Fruit fly (Drosophila melanogaster): ENCODE measurements around the gene Gtpx.
A peak's percentile ranks its signal among the peaks of the same experiment; 100 is the strongest.

Gene Gtpx

DNA sequence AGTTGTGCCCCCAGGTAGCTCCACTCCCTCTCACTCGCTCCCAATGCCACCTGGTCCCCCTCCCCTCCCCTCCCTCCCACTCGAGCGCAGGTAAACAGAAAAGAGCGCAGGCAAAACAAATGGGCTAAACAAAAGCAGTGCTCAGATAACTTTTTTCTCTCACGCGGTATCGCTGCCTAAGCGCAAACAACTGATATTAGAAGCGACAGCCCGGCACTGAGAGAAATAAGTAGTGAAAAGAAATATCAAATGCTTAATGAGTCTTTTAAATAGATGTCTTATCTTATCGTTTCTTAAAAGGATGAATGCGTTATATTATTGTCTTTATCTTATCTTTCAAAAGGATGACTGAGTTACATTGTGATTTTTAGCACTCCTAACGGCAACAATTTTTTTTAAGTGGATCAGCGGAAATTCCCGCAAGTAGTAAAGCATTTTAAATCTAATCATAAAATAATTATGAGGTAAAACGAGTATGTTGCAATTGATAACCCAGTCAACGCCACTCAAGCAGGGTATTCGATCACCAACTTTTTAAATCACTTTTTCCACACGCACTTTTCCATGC lies 24.8 kb upstream of the Gtpx start (continued):
- no peak for TF ChIP-seq gfzf (GFP tag; optimal IDR thresholded peaks at IDR 0.05)
- TF ChIP-seq Myb (GFP tag; optimal IDR thresholded peaks at IDR 0.05): peak; percentile 68
- peak; percentile 74 for TF ChIP-seq MTF-1 (GFP tag; optimal IDR thresholded peaks at IDR 0.05; ENCODE audit: borderline replicate concordance)
- peak; percentile 69 for TF ChIP-seq CG16815 (GFP tag; optimal IDR thresholded peaks at IDR 0.05)
- peak in 2 of 3 experiments; percentile 26 to 37 for TF ChIP-seq Stat92E (GFP tag; optimal IDR thresholded peaks at IDR 0.05)
- peak; percentile 74 for TF ChIP-seq ssp (GFP tag; IDR thresholded peaks at IDR 0.05)
- no peak for TF ChIP-seq ato (GFP tag; IDR thresholded peaks at IDR 0.05; ENCODE audit: partially characterized antibody)
- peak; percentile 85 for TF ChIP-seq CG1647 (GFP tag; optimal IDR thresholded peaks at IDR 0.05)
- peak; percentile 88 for TF ChIP-seq CG43689 (GFP tag; IDR thresholded peaks at IDR 0.05)
- peak; percentile 93 for TF ChIP-seq Ptx1 (GFP tag; IDR thresholded peaks at IDR 0.05)
- TF ChIP-seq CG30431 (GFP tag; optimal IDR thresholded peaks at IDR 0.05): peak; percentile 71
- TF ChIP-seq Optix (GFP tag; IDR thresholded peaks at IDR 0.05): peak; percentile 81
- peak; percentile 90 for TF ChIP-seq CG1602 (GFP tag; optimal IDR thresholded peaks at IDR 0.05)
- TF ChIP-seq CG2120 (GFP tag; optimal IDR thresholded peaks at IDR 0.05): peak; percentile 94
- peak; percentile 92 for TF ChIP-seq CG4424 (GFP tag; optimal IDR thresholded peaks at IDR 0.05)
- TF ChIP-seq CG7271 (tag; optimal IDR thresholded peaks at IDR 0.05): peak; percentile 62
- peak; percentile 89 for TF ChIP-seq NfI (GFP tag; optimal IDR thresholded peaks at IDR 0.05)
- TF ChIP-seq CG12744 (GFP tag; optimal IDR thresholded peaks at IDR 0.05): peak; percentile 79
- TF ChIP-seq E2f2 (GFP tag; IDR thresholded peaks at IDR 0.05): peak; percentile 74
- peak; percentile 93 for TF ChIP-seq so (GFP tag; IDR thresholded peaks at IDR 0.05)
- TF ChIP-seq CG7786 (GFP tag; optimal IDR thresholded peaks at IDR 0.05): peak; percentile 86
- TF ChIP-seq cad (GFP tag; optimal IDR thresholded peaks at IDR 0.05): no peak
- peak; percentile 95 for TF ChIP-seq PHDP (tag; optimal IDR thresholded peaks at IDR 0.05)
- peak; percentile 89 for TF ChIP-seq CG10462 (GFP tag; optimal IDR thresholded peaks at IDR 0.05)
- TF ChIP-seq tup (GFP tag; optimal IDR thresholded peaks at IDR 0.05): peak; percentile 77
- TF ChIP-seq CG15011 (GFP tag; optimal IDR thresholded peaks at IDR 0.05): peak; percentile 84
- peak; percentile 60 for TF ChIP-seq fd64A (GFP tag; optimal IDR thresholded peaks at IDR 0.05)
- TF ChIP-seq Dip3 (GFP tag; optimal IDR thresholded peaks at IDR 0.05): peak; percentile 83
- peak; percentile 84 for TF ChIP-seq HLH54F (GFP tag; optimal IDR thresholded peaks at IDR 0.05)
- TF ChIP-seq sim (GFP tag; IDR thresholded peaks at IDR 0.05): peak; percentile 84
- TF ChIP-seq CG6683 (GFP tag; optimal IDR thresholded peaks at IDR 0.05): peak; percentile 83
- peak; percentile 81 for TF ChIP-seq jumu (GFP tag; optimal IDR thresholded peaks at IDR 0.05)
- TF ChIP-seq BEAF-32 (GFP tag; optimal IDR thresholded peaks at IDR 0.05): no peak
- no peak for TF ChIP-seq cg (GFP tag; optimal IDR thresholded peaks at IDR 0.05)
- no peak; the same call in 2 of the 3 replicates for TF ChIP-seq sr (GFP tag; IDR thresholded peaks at IDR 0.05)
- TF ChIP-seq unc-4 (GFP tag; IDR thresholded peaks at IDR 0.05; ENCODE audit: partially characterized antibody): no peak
- no peak for TF ChIP-seq pita (GFP tag; optimal IDR thresholded peaks at IDR 0.05)
- peak; percentile 92 for TF ChIP-seq CG10366 (GFP tag; IDR thresholded peaks at IDR 0.05)
- no peak for TF ChIP-seq nom (GFP tag; optimal IDR thresholded peaks at IDR 0.05)
- peak; percentile 88 for TF ChIP-seq nau (GFP tag; optimal IDR thresholded peaks at IDR 0.05)
- peak; percentile 86 for TF ChIP-seq CG2889 (GFP tag; IDR thresholded peaks at IDR 0.05)
- TF ChIP-seq gce (GFP tag; IDR thresholded peaks at IDR 0.05): peak; percentile 85
- TF ChIP-seq Antp (GFP tag; optimal IDR thresholded peaks at IDR 0.05): peak; percentile 82
- TF ChIP-seq CG16779 (GFP tag; IDR thresholded peaks at IDR 0.05): peak; percentile 61; the same call in 1 of the 2 replicates
- peak; percentile 88 for TF ChIP-seq CG14710 (tag; optimal IDR thresholded peaks at IDR 0.05)
- peak; percentile 79 for TF ChIP-seq B-H1 (GFP tag; IDR thresholded peaks at IDR 0.05)
- TF ChIP-seq CG7372 (GFP tag; IDR thresholded peaks at IDR 0.05): peak; percentile 83
- TF ChIP-seq org-1 (GFP tag; optimal IDR thresholded peaks at IDR 0.05): peak; percentile 89
- TF ChIP-seq CG8281 (tag; optimal IDR thresholded peaks at IDR 0.05): peak; percentile 78
- TF ChIP-seq CG14014 (GFP tag; IDR thresholded peaks at IDR 0.05): peak; percentile 92
